Fruit fly (Drosophila melanogaster) whole organism, wandering third instar larva: ENCODE measurements around the gene VhaM9.7-a.

Experiments used
- Abd-B ChIP-seq: fragments of >200 bp; optimal IDR thresholded peaks from 2 replicates; lab custom pipeline; 2017; ENCODE audit warnings: missing biosample characterization, missing genetic modification characterization
- CG32264 ChIP-seq: fragments of 200-800 bp; sonication (Bioruptor generic); optimal IDR thresholded peaks from 2 replicates; lab custom pipeline; 2016; ENCODE audit warnings: missing biosample characterization, missing genetic modification characterization
- CG9705 ChIP-seq: fragments of 200-800 bp; sonication (Bioruptor generic); optimal IDR thresholded peaks from 2 replicates; lab custom pipeline; 2018; ENCODE audit warnings: missing biosample characterization, mild to moderate bottlenecking, missing genetic modification characterization
- CrebA ChIP-seq: fragments of 200-800 bp; sonication (Bioruptor generic); optimal IDR thresholded peaks from 2 replicates; lab custom pipeline; 2016; ENCODE audit warnings: missing biosample characterization, mild to moderate bottlenecking, missing genetic modification characterization, borderline replicate concordance
- Dif ChIP-seq: fragments of 200-275, 200-300 bp; sonication (Bioruptor generic); optimal IDR thresholded peaks from 2 replicates; lab custom pipeline; 2018; ENCODE audit warnings: missing biosample characterization, missing genetic modification characterization; ENCODE audit not compliant: partially characterized antibody
- GATAd ChIP-seq: sonication (Bioruptor generic); optimal IDR thresholded peaks from 2 replicates; lab custom pipeline; 2016; ENCODE audit warnings: missing biosample characterization, missing genetic modification characterization
- HLH106 ChIP-seq: fragments of 200-800 bp; optimal IDR thresholded peaks from 3 replicates; lab custom pipeline; 2019; ENCODE audit warnings: missing biosample characterization, mild to moderate bottlenecking, missing genetic modification characterization, moderate library complexity
- Hnf4 ChIP-seq: fragments of 200-800 bp; sonication (Bioruptor generic); optimal IDR thresholded peaks from 2 replicates; lab custom pipeline; 2016; ENCODE audit warnings: missing biosample characterization, mild to moderate bottlenecking, missing genetic modification characterization
- Hr78 ChIP-seq: fragments of >200 bp; optimal IDR thresholded peaks from 2 replicates; lab custom pipeline; 2017; ENCODE audit warnings: missing biosample characterization, missing genetic modification characterization
- Hr83 ChIP-seq: fragments of 200-300 bp; sonication (Bioruptor generic); optimal IDR thresholded peaks from 2 replicates; lab custom pipeline; 2016; ENCODE audit warnings: missing biosample characterization, mild to moderate bottlenecking, missing genetic modification characterization, moderate library complexity; ENCODE audit not compliant: poor library complexity, severe bottlenecking
- Mio ChIP-seq: sonication (Bioruptor generic); optimal IDR thresholded peaks from 2 replicates; lab custom pipeline; 2016; ENCODE audit warnings: missing biosample characterization, missing genetic modification characterization
- Myc ChIP-seq: fragments of >200 bp; optimal IDR thresholded peaks from 2 replicates; lab custom pipeline; 2017
- N ChIP-seq: fragments of >200 bp; optimal IDR thresholded peaks from 2 replicates; lab custom pipeline; 2018; ENCODE audit warnings: missing biosample characterization, missing external identifiers, missing genetic modification characterization
- OdsH ChIP-seq: fragments of 200-800 bp; sonication (Bioruptor generic); optimal IDR thresholded peaks from 2 replicates; lab custom pipeline; 2016; ENCODE audit warnings: missing biosample characterization, mild to moderate bottlenecking, missing genetic modification characterization
- Rel ChIP-seq, 2 experiments: fragments of 200-800 bp; sonication (Bioruptor generic) in 1 of 2; optimal IDR thresholded peaks; 2 replicates in 1 of 2; 3 replicates in 1 of 2; lab custom pipeline; 2016 to 2019; ENCODE audit warnings: mild to moderate bottlenecking in 2 of 2, missing biosample characterization in 2 of 2, missing genetic modification characterization in 2 of 2, moderate library complexity in 1 of 2
- Sp1 ChIP-seq: fragments of 200-800 bp; sonication (Bioruptor generic); optimal IDR thresholded peaks from 3 replicates; lab custom pipeline; 2019; ENCODE audit warnings: missing biosample characterization, mild to moderate bottlenecking, missing genetic modification characterization, moderate library complexity
- Vsx2 ChIP-seq: fragments of 200-300, 225-300 bp; sonication (Bioruptor generic); optimal IDR thresholded peaks from 2 replicates; lab custom pipeline; 2018; ENCODE audit warnings: missing biosample characterization, missing genetic modification characterization; ENCODE audit not compliant: partially characterized antibody
- brk ChIP-seq: fragments of 200-800 bp; sonication (Bioruptor generic); optimal IDR thresholded peaks from 2 replicates; lab custom pipeline; 2016; ENCODE audit warnings: missing biosample characterization, mild to moderate bottlenecking, missing genetic modification characterization
- dl ChIP-seq, 2 experiments: fragments of 175-275, 200-275 bp in 1 of 2; fragments of 200-275 bp in 1 of 2; sonication (Bioruptor generic); optimal IDR thresholded peaks; lab custom pipeline; 2018; ENCODE audit warnings: mild to moderate bottlenecking in 2 of 2, missing biosample characterization in 2 of 2, missing genetic modification characterization in 2 of 2, moderate library complexity in 2 of 2; ENCODE audit not compliant: partially characterized antibody in 2 of 2, insufficient read depth in 1 of 2
- dmrt93B ChIP-seq: fragments of 200-800 bp; sonication (Bioruptor generic); optimal IDR thresholded peaks from 2 replicates; lab custom pipeline; 2018; ENCODE audit warnings: missing biosample characterization, mild to moderate bottlenecking, missing genetic modification characterization
- dsf ChIP-seq: sonication (Bioruptor generic); optimal IDR thresholded peaks from 2 replicates; lab custom pipeline; 2016; ENCODE audit warnings: missing biosample characterization, missing genetic modification characterization, borderline replicate concordance
- ey ChIP-seq: fragments of 200-800 bp; sonication (Bioruptor generic); optimal IDR thresholded peaks from 2 replicates; lab custom pipeline; 2016; ENCODE audit warnings: missing biosample characterization, missing genetic modification characterization
- foxo ChIP-seq, 2 experiments: fragments of 200-800 bp; sonication (Bioruptor generic); optimal IDR thresholded peaks; 2 replicates in 1 of 2; 3 replicates in 1 of 2; lab custom pipeline; 2016 to 2017; ENCODE audit warnings: missing biosample characterization in 2 of 2, missing genetic modification characterization in 2 of 2
- fru ChIP-seq: fragments of 200-800 bp; sonication (Bioruptor generic); optimal IDR thresholded peaks from 3 replicates; lab custom pipeline; 2016; ENCODE audit warnings: missing biosample characterization, mild to moderate bottlenecking, missing genetic modification characterization
- h ChIP-seq: fragments of 200-800 bp; sonication (Bioruptor generic); optimal IDR thresholded peaks from 3 replicates; lab custom pipeline; 2016; ENCODE audit warnings: missing biosample characterization, mild to moderate bottlenecking, missing genetic modification characterization
- jim ChIP-seq: fragments of 175-275, 200-325 bp; sonication (Bioruptor generic); optimal IDR thresholded peaks from 2 replicates; lab custom pipeline; 2016; ENCODE audit warnings: missing biosample characterization, mild to moderate bottlenecking, missing genetic modification characterization
- lola ChIP-seq: fragments of >200 bp; optimal IDR thresholded peaks from 2 replicates; lab custom pipeline; 2017; ENCODE audit warnings: missing biosample characterization, missing genetic modification characterization
- pan ChIP-seq: fragments of >200 bp; optimal IDR thresholded peaks from 2 replicates; lab custom pipeline; 2017
- psq ChIP-seq: fragments of 200-800 bp; sonication (Bioruptor generic); optimal IDR thresholded peaks from 3 replicates; lab custom pipeline; 2017; ENCODE audit warnings: missing biosample characterization, mild to moderate bottlenecking, missing genetic modification characterization, moderate library complexity
- rgr ChIP-seq: fragments of 200-800 bp; sonication (Bioruptor generic); optimal IDR thresholded peaks from 3 replicates; lab custom pipeline; 2016; ENCODE audit warnings: missing biosample characterization, mild to moderate bottlenecking, missing genetic modification characterization
- sage ChIP-seq: fragments of 200-800 bp; sonication (Bioruptor generic); optimal IDR thresholded peaks from 2 replicates; lab custom pipeline; 2016; ENCODE audit warnings: missing biosample characterization, mild to moderate bottlenecking, missing genetic modification characterization
- sv ChIP-seq: fragments of 200-800 bp; sonication (Bioruptor generic); optimal IDR thresholded peaks from 3 replicates; lab custom pipeline; 2016; ENCODE audit warnings: missing biosample characterization, missing genetic modification characterization
- woc ChIP-seq: sonication (Bioruptor generic); optimal IDR thresholded peaks from 2 replicates; lab custom pipeline; 2016; ENCODE audit warnings: missing biosample characterization, mild to moderate bottlenecking, missing genetic modification characterization

VhaM9.7-a gene

dm6 chr3L:4252862-4253610, 9.5 kb upstream of the VhaM9.7-a start:
- TF ChIP-seq h (GFP tag; lab: Kevin White, UChicago) (peak; percentile 23), foxo (GFP tag; optimal IDR thresholded peaks at IDR 0.05; lab: Kevin White, UChicago) (peak in 1 of 2 experiments; percentile 28), brk (GFP tag; lab: Kevin White, UChicago) (no peak), woc (GFP tag; lab: Kevin White, UChicago) (peak; percentile 45), psq (GFP tag; lab: Kevin White, UChicago) (peak; percentile 84), Sp1 (GFP tag; lab: Kevin White, UChicago) (peak; percentile 18), ey (GFP tag; lab: Kevin White, UChicago) (peak; percentile 30), fru (GFP tag; lab: Kevin White, UChicago) (peak; percentile 46), rgr (GFP tag; lab: Kevin White, UChicago) (peak; percentile 32), Myc (lab: Kevin White, UChicago) (peak; percentile 28), CG32264 (GFP tag; lab: Kevin White, UChicago) (no peak)
- TF ChIP-seq, all 38 proteins: peak for 9

dm6 chr3L:4253611-4254300, 8.7 kb upstream of the VhaM9.7-a start:
- peak; percentile 14 for TF ChIP-seq N
- no peak for TF ChIP-seq pan (lab: Kevin White, UChicago)
- no peak for TF ChIP-seq Rel (GFP tag; optimal IDR thresholded peaks at IDR 0.05; lab: Kevin White, UChicago)
- peak; percentile 97 for TF ChIP-seq Rel (tag; optimal IDR thresholded peaks at IDR 0.05; lab: Kevin White, UChicago)

- TF ChIP-seq CrebA (no peak), Abd-B (GFP tag; lab: Kevin White, UChicago) (no peak), Rel (GFP tag; optimal IDR thresholded peaks at IDR 0.05; lab: Kevin White, UChicago) (no peak), Rel (tag; optimal IDR thresholded peaks at IDR 0.05; lab: Kevin White, UChicago) (no peak), Hr83 (GFP tag; lab: Kevin White, UChicago) (peak; percentile 2), Myc (lab: Kevin White, UChicago) (peak; percentile 1), CG32264 (GFP tag; lab: Kevin White, UChicago) (no peak), woc (GFP tag; lab: Kevin White, UChicago) (peak; percentile 22), foxo (GFP tag; optimal IDR thresholded peaks at IDR 0.05; lab: Kevin White, UChicago) (peak in 1 of 2 experiments; percentile 36), brk (GFP tag; lab: Kevin White, UChicago) (no peak), sv (GFP tag; lab: Kevin White, UChicago) (peak; percentile 15), rgr (GFP tag; lab: Kevin White, UChicago) (peak; percentile 15), psq (GFP tag; lab: Kevin White, UChicago) (peak; percentile 9), Sp1 (GFP tag; lab: Kevin White, UChicago) (peak; percentile 60), Mio (GFP tag; lab: Kevin White, UChicago) (no peak), Hnf4 (GFP tag; lab: Kevin White, UChicago) (peak; percentile 12), h (GFP tag; lab: Kevin White, UChicago) (peak; percentile 29), OdsH (peak; percentile 29), CG9705 (GFP tag; lab: Kevin White, UChicago) (peak; percentile 32), dmrt93B (GFP tag; lab: Kevin White, UChicago) (peak; percentile 51), HLH106 (peak; percentile 62)
Observed at dm6 chr3L:4254301-4254834, 8.1 kb upstream of the VhaM9.7-a start, which contains the start of the genes ago and CG1265. TSS of gene ago (minus strand) at chr3L:4254306. TSS of gene CG1265 (plus strand) at chr3L:4254776.

dm6 chr3L:4259102-4259558, 3.4 kb upstream of the VhaM9.7-a start, which contains the start of the genes CG15011 and CG1309:
TSS of gene CG15011 (minus strand) at chr3L:4259152.
TSS of gene CG1309 (plus strand) at chr3L:4259430.
- peak; percentile 72 for TF ChIP-seq psq (GFP tag; lab: Kevin White, UChicago)
- TF ChIP-seq sage (GFP tag; lab: Kevin White, UChicago), result no peak
- no peak for TF ChIP-seq pan (lab: Kevin White, UChicago)
- peak; percentile 83 for TF ChIP-seq CG9705 (GFP tag; lab: Kevin White, UChicago)
- TF ChIP-seq sv (GFP tag; lab: Kevin White, UChicago), result peak; percentile 74
- TF ChIP-seq fru (GFP tag; lab: Kevin White, UChicago), result peak; percentile 86
- peak; percentile 86 for TF ChIP-seq Sp1 (GFP tag; lab: Kevin White, UChicago)
- peak; percentile 48 for TF ChIP-seq dmrt93B (GFP tag; lab: Kevin White, UChicago)
- TF ChIP-seq dsf (GFP tag; lab: Kevin White, UChicago), result peak; percentile 51
- TF ChIP-seq CG32264 (GFP tag; lab: Kevin White, UChicago), result peak; percentile 19
- no peak for TF ChIP-seq N
- no peak for TF ChIP-seq Mio (GFP tag; lab: Kevin White, UChicago)
- no peak for TF ChIP-seq jim (GFP tag; lab: Kevin White, UChicago)
- TF ChIP-seq Rel (GFP tag; optimal IDR thresholded peaks at IDR 0.05; lab: Kevin White, UChicago), result no peak
- peak; percentile 72 for TF ChIP-seq Rel (tag; optimal IDR thresholded peaks at IDR 0.05; lab: Kevin White, UChicago)
- peak; percentile 85 for TF ChIP-seq Hnf4 (GFP tag; lab: Kevin White, UChicago)
- no peak for TF ChIP-seq lola (GFP tag; lab: Kevin White, UChicago)
- peak; percentile 88 for TF ChIP-seq GATAd (GFP tag; lab: Kevin White, UChicago)
- TF ChIP-seq CrebA, result no peak
- no peak for TF ChIP-seq Hr78 (GFP tag; lab: Kevin White, UChicago)
- no peak for TF ChIP-seq Myc (lab: Kevin White, UChicago)
- no peak for TF ChIP-seq Vsx2 (GFP tag; lab: Kevin White, UChicago)
- TF ChIP-seq brk (GFP tag; lab: Kevin White, UChicago), result no peak
- no peak for TF ChIP-seq Dif
- no peak for TF ChIP-seq dl (GFP tag; optimal IDR thresholded peaks at IDR 0.05; lab: Kevin White, UChicago; ENCODE audit: insufficient read depth in 1 of 2, partially characterized antibody in 2 of 2)
- TF ChIP-seq woc (GFP tag; lab: Kevin White, UChicago), result peak; percentile 94
- peak; percentile 86 for TF ChIP-seq ey (GFP tag; lab: Kevin White, UChicago)
- peak; percentile 88 for TF ChIP-seq rgr (GFP tag; lab: Kevin White, UChicago)
- peak; percentile 47 for TF ChIP-seq Hr83 (GFP tag; lab: Kevin White, UChicago)
